Worm (Caenorhabditis elegans) whole organism, L2 larva: ENCODE results near the gene F15A4.2.

Experiments
- F13H6.1 ChIP-seq: sonication (generic microtip); optimal IDR thresholded peaks from 2 replicates; lab custom pipeline; 2016; ENCODE audit warnings: missing genetic modification characterization, missing compliant biosample characterization
- R02D3.7 ChIP-seq: fragments of 150-350 bp; optimal IDR thresholded peaks from 2 replicates; lab custom pipeline; 2014; ENCODE audit warnings: missing biosample characterization, missing genetic modification characterization
- Y55F3AM.14 ChIP-seq: fragments of 200-800 bp; sonication (Bioruptor generic); optimal IDR thresholded peaks from 2 replicates; lab custom pipeline; 2018; ENCODE audit warnings: mild to moderate bottlenecking, missing genetic modification characterization, missing compliant biosample characterization
- alr-1 ChIP-seq: fragments of 150-350 bp; optimal IDR thresholded peaks from 2 replicates; lab custom pipeline; 2014; ENCODE audit warnings: missing biosample characterization, missing genetic modification characterization
- aly-2 ChIP-seq: fragments of 150-350 bp; optimal IDR thresholded peaks from 2 replicates; lab custom pipeline; 2014; ENCODE audit warnings: missing biosample characterization, missing genetic modification characterization
- ama-1 ChIP-seq: fragments of 150-350 bp; optimal IDR thresholded peaks from 2 replicates; lab custom pipeline; 2018; ENCODE audit warnings: inconsistent platforms
- blmp-1 ChIP-seq: sonication (generic microtip); optimal IDR thresholded peaks from 2 replicates; lab custom pipeline; 2017; ENCODE audit warnings: missing genetic modification characterization, mild to moderate bottlenecking, missing compliant biosample characterization, antibody characterized with exemption, moderate library complexity; ENCODE audit not compliant: insufficient read depth
- ceh-16 ChIP-seq: fragments of 150-350 bp; optimal IDR thresholded peaks from 2 replicates; lab custom pipeline; 2014; ENCODE audit warnings: missing biosample characterization, missing genetic modification characterization
- elt-3 ChIP-seq: sonication (generic microtip); optimal IDR thresholded peaks from 2 replicates; lab custom pipeline; 2017; ENCODE audit warnings: missing biosample characterization, missing genetic modification characterization
- fos-1 ChIP-seq: fragments of 150-350 bp; optimal IDR thresholded peaks from 2 replicates; lab custom pipeline; 2014; ENCODE audit warnings: missing biosample characterization, missing genetic modification characterization
- lin-11 ChIP-seq: fragments of 150-350 bp; sonication (generic microtip); optimal IDR thresholded peaks from 2 replicates; lab custom pipeline; 2014; ENCODE audit warnings: missing biosample characterization, missing genetic modification characterization, inconsistent platforms, mixed read lengths
- lin-13 ChIP-seq: fragments of 150-350 bp; optimal IDR thresholded peaks from 2 replicates; lab custom pipeline; 2014; ENCODE audit warnings: missing biosample characterization, missing genetic modification reagents, missing genetic modification characterization
- lin-39 ChIP-seq: fragments of 150-350 bp; optimal IDR thresholded peaks from 2 replicates; lab custom pipeline; 2014; ENCODE audit warnings: missing biosample characterization, missing genetic modification reagents, missing genetic modification characterization
- lsy-2 ChIP-seq, 2 experiments: fragments of 150-350 bp in 1 of 2; sonication (generic microtip) in 1 of 2; optimal IDR thresholded peaks; 2 replicates each; lab custom pipeline; 2014 to 2017; ENCODE audit warnings: missing biosample characterization in 2 of 2, missing genetic modification characterization in 2 of 2
- mab-5 ChIP-seq: fragments of 150-350 bp; optimal IDR thresholded peaks from 2 replicates; lab custom pipeline; 2014; ENCODE audit warnings: missing biosample characterization, missing genetic modification characterization
- mbf-1 ChIP-seq: sonication (generic microtip); optimal IDR thresholded peaks from 2 replicates; lab custom pipeline; 2017; ENCODE audit warnings: missing biosample characterization, missing genetic modification characterization
- nhr-10 ChIP-seq: sonication (generic microtip); optimal IDR thresholded peaks from 2 replicates; lab custom pipeline; 2017; ENCODE audit warnings: missing biosample characterization, missing genetic modification characterization
- nhr-11 ChIP-seq: fragments of 150-350 bp; optimal IDR thresholded peaks from 2 replicates; lab custom pipeline; 2014; ENCODE audit warnings: missing biosample characterization, missing genetic modification characterization
- nhr-129 ChIP-seq: fragments of 150-350 bp; optimal IDR thresholded peaks from 2 replicates; lab custom pipeline; 2014; ENCODE audit warnings: missing biosample characterization, missing genetic modification characterization
- nhr-23 ChIP-seq: fragments of 150-350 bp; optimal IDR thresholded peaks from 2 replicates; lab custom pipeline; 2014; ENCODE audit warnings: missing biosample characterization, missing genetic modification reagents, missing genetic modification characterization
- nhr-237 ChIP-seq: fragments of 150-350 bp; optimal IDR thresholded peaks from 2 replicates; lab custom pipeline; 2014; ENCODE audit warnings: missing biosample characterization, missing genetic modification characterization
- nhr-25 ChIP-seq: fragments of 150-350 bp; sonication (generic microtip); optimal IDR thresholded peaks from 3 replicates; lab custom pipeline; 2014; ENCODE audit warnings: missing biosample characterization, missing genetic modification characterization
- nhr-6 ChIP-seq: fragments of 150-350 bp; optimal IDR thresholded peaks from 2 replicates; lab custom pipeline; 2014; ENCODE audit warnings: missing biosample characterization, missing genetic modification characterization
- nhr-77 ChIP-seq: fragments of 150-350 bp; optimal IDR thresholded peaks from 2 replicates; lab custom pipeline; 2014; ENCODE audit warnings: missing biosample characterization, missing genetic modification characterization
- sem-4 ChIP-seq: fragments of 150-350 bp; optimal IDR thresholded peaks from 2 replicates; lab custom pipeline; 2014; ENCODE audit warnings: missing biosample characterization, missing genetic modification reagents, missing genetic modification characterization
- sma-3 ChIP-seq: sonication (generic microtip); optimal IDR thresholded peaks from 2 replicates; lab custom pipeline; 2016; ENCODE audit warnings: missing genetic modification reagents, missing genetic modification characterization, missing compliant biosample characterization
- sma-9 ChIP-seq, 2 experiments: fragments of 150-350 bp in 1 of 2; sonication (generic microtip) in 1 of 2; optimal IDR thresholded peaks; 2 replicates each; lab custom pipeline; 2014 to 2016; ENCODE audit warnings: missing genetic modification characterization in 2 of 2, mild to moderate bottlenecking in 1 of 2, missing biosample characterization in 1 of 2, missing compliant biosample characterization in 1 of 2, missing genetic modification reagents in 1 of 2, moderate library complexity in 1 of 2
- unc-39 ChIP-seq: fragments of 150-350 bp; optimal IDR thresholded peaks from 2 replicates; lab custom pipeline; 2014; ENCODE audit warnings: missing biosample characterization, missing genetic modification characterization
- unc-55 ChIP-seq: fragments of 150-350 bp; sonication (generic microtip); optimal IDR thresholded peaks from 3 replicates; lab custom pipeline; 2014; ENCODE audit warnings: missing biosample characterization, missing genetic modification reagents, missing genetic modification characterization
- unc-62 ChIP-seq: fragments of 150-350 bp; optimal IDR thresholded peaks from 2 replicates; lab custom pipeline; 2014; ENCODE audit warnings: missing biosample characterization, missing genetic modification reagents, missing genetic modification characterization
- ztf-1 ChIP-seq: fragments of 200-800 bp; sonication (Bioruptor generic); conservative IDR thresholded peaks from 2 replicates; pipeline ENCODE4 v1.3.6; 2022; ENCODE audit warnings: missing genetic modification characterization, missing compliant biosample characterization
- ztf-11 ChIP-seq: sonication (generic microtip); optimal IDR thresholded peaks from 2 replicates; lab custom pipeline; 2017; ENCODE audit warnings: missing biosample characterization, missing genetic modification characterization

Gene F15A4.2

DNA sequence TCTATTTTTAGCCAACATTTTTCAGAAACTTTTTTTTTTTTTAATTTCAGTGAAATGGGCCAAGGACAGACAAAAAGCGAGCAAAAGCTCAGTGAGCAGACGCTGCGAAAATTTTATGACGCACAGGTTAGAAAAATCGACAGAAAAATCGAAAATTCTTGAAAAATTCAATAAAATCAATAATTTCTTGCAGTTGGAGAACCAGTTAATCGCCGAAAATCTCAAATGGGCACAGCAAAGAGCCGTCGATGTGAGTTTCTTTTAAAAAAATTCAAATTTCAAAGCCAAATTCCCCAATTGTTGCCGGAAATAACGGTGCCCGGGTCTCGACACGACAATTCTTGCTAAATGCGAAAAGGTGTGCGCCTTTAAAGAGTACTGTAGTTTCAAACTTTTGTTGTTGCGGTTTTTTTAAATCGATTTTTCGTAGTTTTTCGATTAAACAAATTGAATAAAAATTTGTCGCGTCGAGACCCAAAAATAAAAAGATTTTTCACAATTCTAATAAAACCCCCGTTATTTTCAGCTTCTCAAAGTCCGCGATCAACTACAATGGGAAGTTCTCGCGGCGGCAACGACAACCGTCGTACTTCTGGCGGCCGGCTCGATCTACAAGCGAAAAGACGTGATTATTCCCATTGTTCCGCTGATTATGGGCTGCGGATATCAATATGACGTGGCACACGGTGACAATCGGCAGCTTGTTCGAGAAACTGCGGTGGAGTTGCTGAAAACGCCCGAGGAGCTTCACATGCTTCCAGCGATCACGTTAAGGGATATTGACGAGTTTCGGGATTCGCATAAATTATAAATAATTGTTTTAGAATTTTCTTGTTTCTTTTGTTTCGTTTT lies 1.5 kb upstream of the F15A4.2 start, which contains the start of gene tag-280:
Gene tag-280, plus strand, starts transcription at position 51 of the 852 bp plus-strand sequence.
- TF ChIP-seq nhr-23 (tag; lab: Kevin White, UChicago): no peak
- TF ChIP-seq sem-4 (tag; lab: Kevin White, UChicago): no peak
- TF ChIP-seq lin-11 (tag; lab: Kevin White, UChicago): no peak
- no peak for TF ChIP-seq lin-13 (GFP tag; lab: Kevin White, UChicago)
- no peak for TF ChIP-seq fos-1 (tag; lab: Kevin White, UChicago)
- TF ChIP-seq blmp-1 (tag; lab: Kevin White, UChicago): no peak
- TF ChIP-seq unc-55: no peak
- TF ChIP-seq nhr-11: no peak
- no peak for TF ChIP-seq elt-3 (tag; lab: Kevin White, UChicago)
- TF ChIP-seq nhr-10 (tag; lab: Kevin White, UChicago): no peak
- TF ChIP-seq nhr-77 (tag; lab: Kevin White, UChicago): no peak
- no peak for TF ChIP-seq unc-62 (GFP tag; lab: Kevin White, UChicago)
- TF ChIP-seq F13H6.1 (tag; lab: Kevin White, UChicago): no peak
- TF ChIP-seq lin-39 (tag; lab: Kevin White, UChicago): no peak
- TF ChIP-seq, all 48 proteins: peak for 0

ce11 chrII:12465557-12465956 lies 3.2 kb downstream of the F15A4.2 start, which contains the start of gene sre-37:
Gene sre-37, plus strand, starts transcription at chrII:12465857.
- no peak for TF ChIP-seq sma-3
- TF ChIP-seq unc-62 (GFP tag; lab: Kevin White, UChicago): no peak
- no peak for TF ChIP-seq nhr-237
- TF ChIP-seq alr-1 (tag; lab: Kevin White, UChicago): no peak

DNA sequence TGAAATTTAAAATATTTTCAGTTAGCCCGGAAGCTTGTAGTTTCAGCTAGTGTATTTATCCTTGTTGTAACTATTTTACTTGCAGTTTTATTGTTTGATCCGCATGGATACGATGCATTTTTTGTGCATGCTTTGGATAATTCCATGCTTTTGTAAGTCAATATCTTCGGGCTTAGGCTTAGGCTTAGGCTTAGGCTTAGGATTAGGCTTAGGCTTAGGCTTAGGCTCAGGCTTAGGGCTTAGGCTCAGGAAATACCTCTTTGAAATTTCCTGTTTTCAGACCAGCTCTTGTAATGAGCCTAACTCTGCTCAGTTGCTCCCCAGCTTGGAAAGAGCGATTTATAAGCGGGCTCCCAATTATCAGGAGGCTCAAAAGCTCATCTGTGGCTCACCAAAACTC lies 4.7 kb downstream of the F15A4.2 start, which contains the start of gene srg-16:
Gene srg-16, plus strand, starts transcription at position 87 of the 400 bp plus-strand sequence.
- TF ChIP-seq fos-1 (tag; lab: Kevin White, UChicago) (no peak), lin-13 (GFP tag; lab: Kevin White, UChicago) (no peak), sma-3 (no peak), sma-9 (GFP tag; optimal IDR thresholded peaks at IDR 0.05; lab: Kevin White, UChicago) (no peak), sma-9 (tag; optimal IDR thresholded peaks at IDR 0.05; lab: Kevin White, UChicago) (no peak), lin-11 (tag; lab: Kevin White, UChicago) (no peak), F13H6.1 (tag; lab: Kevin White, UChicago) (no peak), ztf-1 (GFP tag; lab: Robert Waterston, UW) (no peak), nhr-25 (tag; lab: Kevin White, UChicago) (no peak), ceh-16 (tag; lab: Kevin White, UChicago) (no peak), sem-4 (tag; lab: Kevin White, UChicago) (no peak), ama-1 (no peak), nhr-77 (tag; lab: Kevin White, UChicago) (no peak), nhr-129 (tag; lab: Kevin White, UChicago) (no peak)

DNA sequence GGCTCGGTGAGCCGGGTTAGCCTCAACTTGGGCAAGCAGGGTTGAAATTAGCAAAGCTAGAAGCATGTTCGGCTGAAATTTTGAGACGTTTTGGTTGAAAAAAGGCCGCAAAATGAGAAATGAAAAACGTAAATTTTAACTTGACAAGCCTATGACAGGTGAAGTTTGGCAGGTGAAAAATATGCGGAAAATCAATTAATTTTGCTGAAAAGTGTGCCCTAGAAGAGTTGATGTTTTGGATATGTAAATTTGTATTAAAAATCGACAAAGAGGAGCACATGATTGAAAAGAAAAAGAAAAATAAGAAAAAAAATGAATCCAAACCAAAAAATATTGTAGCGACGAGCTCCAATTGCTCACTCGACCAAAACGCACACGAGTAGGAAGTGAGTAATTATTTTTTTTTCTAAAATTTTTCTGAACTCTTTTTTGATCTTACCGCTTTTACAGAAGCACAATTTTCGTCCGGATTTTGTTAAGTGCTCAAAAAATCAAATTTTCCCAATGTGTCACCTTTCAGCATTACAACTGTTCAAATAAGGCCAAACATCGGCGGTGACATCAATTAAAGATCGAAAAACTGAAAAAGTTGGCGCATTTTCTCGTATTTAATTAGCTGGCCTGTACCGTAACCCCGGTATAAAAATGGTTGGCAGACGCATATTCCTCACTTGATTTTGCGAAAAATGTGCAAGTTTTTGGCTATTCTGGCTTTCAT lies 9.0 kb downstream of the F15A4.2 start, which contains the start of the genes F15A4.5 and phat-8:
Gene F15A4.5, minus strand, starts transcription at position 101 of the 718 bp plus-strand sequence.
Gene phat-8, plus strand, starts transcription at position 668 of the 718 bp plus-strand sequence.
- TF ChIP-seq ztf-11 (tag; lab: Kevin White, UChicago): no peak
- TF ChIP-seq Y55F3AM.14 (GFP tag; lab: Kevin White, UChicago): no peak
- no peak for TF ChIP-seq lsy-2 (tag; optimal IDR thresholded peaks at IDR 0.05; lab: Kevin White, UChicago)
- no peak for TF ChIP-seq mbf-1 (tag; lab: Kevin White, UChicago)
- no peak for TF ChIP-seq fos-1 (tag; lab: Kevin White, UChicago)
- TF ChIP-seq ztf-1 (GFP tag; lab: Robert Waterston, UW): no peak
- no peak for TF ChIP-seq aly-2 (tag; lab: Kevin White, UChicago)
- no peak for TF ChIP-seq R02D3.7
- TF ChIP-seq nhr-6: no peak
- no peak for TF ChIP-seq elt-3 (tag; lab: Kevin White, UChicago)
- no peak for TF ChIP-seq unc-39 (tag; lab: Kevin White, UChicago)
- TF ChIP-seq ceh-16 (tag; lab: Kevin White, UChicago): no peak
- TF ChIP-seq mab-5: no peak
